Fruit fly (Drosophila melanogaster) Kc167 (cell line): Measurements from ENCODE around the gene CG11634.

ENCODE experiments used
- Myc ChIP-seq: fragments of >200 bp; optimal IDR thresholded peaks from 2 replicates; lab custom pipeline; 2017; ENCODE audit warnings: missing external identifiers
- Sin3A ChIP-seq: fragments of >200 bp; optimal IDR thresholded peaks from 2 replicates; lab custom pipeline; 2018; ENCODE audit warnings: missing external identifiers
- insv ChIP-seq: fragments of >200 bp; optimal IDR thresholded peaks from 3 replicates; lab custom pipeline; 2018; ENCODE audit warnings: missing external identifiers
- psq ChIP-seq: fragments of >200 bp; optimal IDR thresholded peaks from 2 replicates; lab custom pipeline; 2017; ENCODE audit warnings: missing external identifiers
- ttk ChIP-seq: sonication (Bioruptor generic); optimal IDR thresholded peaks from 2 replicates; lab custom pipeline; 2017; ENCODE audit warnings: missing external identifiers

- TF ChIP-seq psq (lab: Kevin White, UChicago): no peak
- no peak for TF ChIP-seq insv (lab: Kevin White, UChicago)
- TF ChIP-seq Sin3A (lab: Kevin White, UChicago): no peak
- TF ChIP-seq ttk: no peak
- no peak for TF ChIP-seq Myc
These were observed 17.9 kb upstream of the CG11634 start, which contains the start of gene CG11629 for dm6 chr2L:21898189-21898588.
